Fruit fly (Drosophila melanogaster): ENCODE results near the gene Dpck.
A peak's percentile ranks its signal among the peaks of the same experiment; 100 is the strongest.

The Dpck gene

dm6 chr3R:7108589-7109312, 26.8 kb downstream of the Dpck start (continued):
- TF ChIP-seq NK7.1 (GFP tag; optimal IDR thresholded peaks at IDR 0.05), result peak; percentile 88
- TF ChIP-seq CG12236 (GFP tag; optimal IDR thresholded peaks at IDR 0.05), result peak; percentile 95
- TF ChIP-seq Fer2 (tag; optimal IDR thresholded peaks at IDR 0.05), result peak; percentile 63
- TF ChIP-seq CG33557 (GFP tag; optimal IDR thresholded peaks at IDR 0.05), result peak; percentile 99
- peak; percentile 34 for TF ChIP-seq exex (tag; optimal IDR thresholded peaks at IDR 0.05)
- TF ChIP-seq lab (GFP tag; optimal IDR thresholded peaks at IDR 0.05), result peak; percentile 85
- peak; percentile 70 for TF ChIP-seq Vsx1 (GFP tag; optimal IDR thresholded peaks at IDR 0.05)
- TF ChIP-seq Hr78 (GFP tag; optimal IDR thresholded peaks at IDR 0.05), result peak in 1 of 2 experiments; percentile 92
- no peak for TF ChIP-seq CG1832 (GFP tag; optimal IDR thresholded peaks at IDR 0.05)
- TF ChIP-seq CG30403 (GFP tag; optimal IDR thresholded peaks at IDR 0.05), result peak; percentile 95
- TF ChIP-seq CG2199 (GFP tag; IDR thresholded peaks at IDR 0.05), result no peak
- TF ChIP-seq Hr39 (optimal IDR thresholded peaks at IDR 0.05), result no peak
- peak; percentile 87 for TF ChIP-seq org-1 (GFP tag; optimal IDR thresholded peaks at IDR 0.05)
- peak; percentile 90 for TF ChIP-seq slp2 (GFP tag; optimal IDR thresholded peaks at IDR 0.05)
- no peak for TF ChIP-seq CG6765 (GFP tag; optimal IDR thresholded peaks at IDR 0.05)
- TF ChIP-seq Ets97D (GFP tag; optimal IDR thresholded peaks at IDR 0.05), result peak; percentile 66
- TF ChIP-seq CG2129 (GFP tag; IDR thresholded peaks at IDR 0.05; ENCODE audit: partially characterized antibody), result no peak
- no peak for TF ChIP-seq CG17612 (GFP tag; IDR thresholded peaks at IDR 0.05)
- peak; percentile 87 for TF ChIP-seq CG8359 (GFP tag; optimal IDR thresholded peaks at IDR 0.05; ENCODE audit: borderline replicate concordance)
- peak; percentile 69 for TF ChIP-seq cwo (GFP tag; optimal IDR thresholded peaks at IDR 0.05)
- peak; percentile 100 for TF ChIP-seq sens (GFP tag)
- TF ChIP-seq Atf-2 (GFP tag; optimal IDR thresholded peaks at IDR 0.05), result peak; percentile 94
- peak; percentile 97 for TF ChIP-seq gem (tag; optimal IDR thresholded peaks at IDR 0.05)
- peak; percentile 64 for TF ChIP-seq CG3281 (GFP tag; optimal IDR thresholded peaks at IDR 0.05)
- peak; percentile 81 for TF ChIP-seq gcm2 (GFP tag; optimal IDR thresholded peaks at IDR 0.05)
- no peak for TF ChIP-seq z (GFP tag; IDR thresholded peaks at IDR 0.05)
- peak; percentile 84 for TF ChIP-seq Bteb2 (GFP tag; optimal IDR thresholded peaks at IDR 0.05)
- TF ChIP-seq CG15011 (GFP tag; optimal IDR thresholded peaks at IDR 0.05), result peak; percentile 87
- TF ChIP-seq CG9876 (GFP tag; optimal IDR thresholded peaks at IDR 0.05), result peak; percentile 67
- TF ChIP-seq pum (GFP tag; optimal IDR thresholded peaks at IDR 0.05), result peak; percentile 90
- no peak for TF ChIP-seq NFAT (GFP tag; IDR thresholded peaks at IDR 0.05)
- no peak for TF ChIP-seq CG31224 (GFP tag; IDR thresholded peaks at IDR 0.05)
- TF ChIP-seq CG13287 (GFP tag; IDR thresholded peaks at IDR 0.05; ENCODE audit: partially characterized antibody), result no peak
- peak; percentile 60 for TF ChIP-seq BtbVII (GFP tag; optimal IDR thresholded peaks at IDR 0.05)
- TF ChIP-seq CG15479 (GFP tag; optimal IDR thresholded peaks at IDR 0.05), result peak; percentile 51
- peak; percentile 74 for TF ChIP-seq CG2116 (GFP tag; optimal IDR thresholded peaks at IDR 0.05)
- peak; percentile 43 for TF ChIP-seq Myb (GFP tag; optimal IDR thresholded peaks at IDR 0.05)
- no peak for TF ChIP-seq Ravus (GFP tag; IDR thresholded peaks at IDR 0.05)
- TF ChIP-seq CG11723 (GFP tag; optimal IDR thresholded peaks at IDR 0.05), result peak; percentile 87
- TF ChIP-seq croc (GFP tag; conservative IDR thresholded peaks at IDR 0.05), result peak; percentile 97
- peak; percentile 74 for TF ChIP-seq pros (GFP tag; optimal IDR thresholded peaks at IDR 0.05)
- no peak for TF ChIP-seq hkb (optimal IDR thresholded peaks at IDR 0.05)
- TF ChIP-seq hkb (GFP tag; IDR thresholded peaks at IDR 0.05), result no peak
- peak; percentile 81 for TF ChIP-seq psq (GFP tag; optimal IDR thresholded peaks at IDR 0.05)
- no peak for TF ChIP-seq schlank (tag; optimal IDR thresholded peaks at IDR 0.05)
- peak; percentile 95 for TF ChIP-seq cato (GFP tag; optimal IDR thresholded peaks at IDR 0.05; ENCODE audit: borderline replicate concordance)
- no peak for TF ChIP-seq Lim3 (GFP tag; IDR thresholded peaks at IDR 0.05)
- peak; percentile 96 for TF ChIP-seq ATbp (GFP tag; optimal IDR thresholded peaks at IDR 0.05)
- TF ChIP-seq dati (GFP tag; IDR thresholded peaks at IDR 0.05), result no peak
- peak; percentile 91 for TF ChIP-seq btn (GFP tag; optimal IDR thresholded peaks at IDR 0.05)

Measured in whole organism, embryonic.